Fruit fly (Drosophila melanogaster) whole organism, adult: Measurements from ENCODE around the gene CG4382.

Experiments used
- CG11617 ChIP-seq: fragments of 200-800 bp; sonication (Bioruptor generic); optimal IDR thresholded peaks from 2 replicates; lab custom pipeline; 2017; ENCODE audit warnings: mild to moderate bottlenecking, missing biosample characterization, missing genetic modification reagents, missing genetic modification characterization
- CG12768 ChIP-seq: fragments of 200-800 bp; sonication (Bioruptor generic); optimal IDR thresholded peaks from 2 replicates; lab custom pipeline; 2017; ENCODE audit warnings: missing biosample characterization, missing genetic modification characterization, mild to moderate bottlenecking, moderate library complexity, missing genetic modification reagents
- CG14711 ChIP-seq: fragments of 200-800 bp; sonication (Bioruptor generic); optimal IDR thresholded peaks from 2 replicates; lab custom pipeline; 2018; ENCODE audit warnings: missing biosample characterization, mild to moderate bottlenecking, missing genetic modification characterization, moderate library complexity
- CG1620 ChIP-seq: fragments of 200-800 bp; sonication (Bioruptor generic); optimal IDR thresholded peaks from 2 replicates; lab custom pipeline; 2016; ENCODE audit warnings: missing biosample characterization, missing genetic modification characterization
- CG33017 ChIP-seq: fragments of 200-800 bp; sonication (Bioruptor generic); optimal IDR thresholded peaks from 2 replicates; lab custom pipeline; 2018; ENCODE audit warnings: missing biosample characterization, mild to moderate bottlenecking, missing genetic modification characterization, moderate library complexity
- CG5204 ChIP-seq: fragments of 200-800 bp; sonication (Bioruptor generic); optimal IDR thresholded peaks from 2 replicates; lab custom pipeline; 2016; ENCODE audit warnings: missing biosample characterization, missing genetic modification characterization
- CG7045 ChIP-seq: fragments of 200-800 bp; sonication (Bioruptor generic); optimal IDR thresholded peaks from 2 replicates; lab custom pipeline; 2017; ENCODE audit warnings: missing biosample characterization, mild to moderate bottlenecking, missing genetic modification characterization
- CG7101 ChIP-seq: fragments of 200-800 bp; sonication (Bioruptor generic); optimal IDR thresholded peaks from 2 replicates; lab custom pipeline; 2018; ENCODE audit warnings: missing biosample characterization, mild to moderate bottlenecking, missing genetic modification characterization, moderate library complexity
- Clk ChIP-seq: fragments of 200-800 bp; sonication (Bioruptor generic); optimal IDR thresholded peaks from 2 replicates; lab custom pipeline; 2017; ENCODE audit warnings: missing biosample characterization, missing genetic modification characterization
- Crg-1 ChIP-seq: fragments of 200-800 bp; sonication (Bioruptor generic); optimal IDR thresholded peaks from 2 replicates; lab custom pipeline; 2016; ENCODE audit warnings: missing biosample characterization, missing genetic modification characterization
- Hr96 ChIP-seq: fragments of 200-800 bp; sonication (Bioruptor generic); optimal IDR thresholded peaks from 2 replicates; lab custom pipeline; 2016; ENCODE audit warnings: missing biosample characterization, missing genetic modification characterization
- Mnt ChIP-seq: fragments of 200-800 bp; sonication (Bioruptor generic); optimal IDR thresholded peaks from 2 replicates; lab custom pipeline; 2016; ENCODE audit warnings: missing biosample characterization, mild to moderate bottlenecking, missing genetic modification characterization
- bab1 ChIP-seq: fragments of 200-800 bp; sonication (Bioruptor generic); optimal IDR thresholded peaks from 3 replicates; lab custom pipeline; 2019; ENCODE audit warnings: missing biosample characterization, mild to moderate bottlenecking, missing genetic modification characterization, moderate library complexity
- cic ChIP-seq: fragments of 200-800 bp; sonication (Bioruptor generic); optimal IDR thresholded peaks from 2 replicates; lab custom pipeline; 2017; ENCODE audit warnings: missing biosample characterization, mild to moderate bottlenecking, missing genetic modification characterization, moderate library complexity
- cnc ChIP-seq, 2 experiments: fragments of >200 bp; optimal IDR thresholded peaks; 2 replicates each; lab custom pipeline; 2017
- kay ChIP-seq: fragments of 200-800 bp; sonication (Bioruptor generic); peaks from one replicate; lab custom pipeline; 2016; ENCODE audit warnings: missing biosample characterization, missing genetic modification characterization, borderline replicate concordance
- ovo ChIP-seq: fragments of 200-800 bp; sonication (Bioruptor generic); optimal IDR thresholded peaks from 2 replicates; lab custom pipeline; 2016; ENCODE audit warnings: missing biosample characterization, missing genetic modification characterization
- pad ChIP-seq: fragments of 200-800 bp; sonication (Bioruptor generic); optimal IDR thresholded peaks from 3 replicates; lab custom pipeline; 2017; ENCODE audit warnings: missing biosample characterization, missing genetic modification characterization, mild to moderate bottlenecking, moderate library complexity, missing genetic modification reagents
- tj ChIP-seq: fragments of 200-800 bp; sonication (Bioruptor generic); optimal IDR thresholded peaks from 3 replicates; lab custom pipeline; 2017; ENCODE audit warnings: missing biosample characterization, mild to moderate bottlenecking, missing genetic modification characterization, moderate library complexity
- toe ChIP-seq: fragments of 200-800 bp; sonication (Bioruptor generic); optimal IDR thresholded peaks from 2 replicates; lab custom pipeline; 2016; ENCODE audit warnings: missing biosample characterization, missing genetic modification characterization

The CG4382 gene

DNA sequence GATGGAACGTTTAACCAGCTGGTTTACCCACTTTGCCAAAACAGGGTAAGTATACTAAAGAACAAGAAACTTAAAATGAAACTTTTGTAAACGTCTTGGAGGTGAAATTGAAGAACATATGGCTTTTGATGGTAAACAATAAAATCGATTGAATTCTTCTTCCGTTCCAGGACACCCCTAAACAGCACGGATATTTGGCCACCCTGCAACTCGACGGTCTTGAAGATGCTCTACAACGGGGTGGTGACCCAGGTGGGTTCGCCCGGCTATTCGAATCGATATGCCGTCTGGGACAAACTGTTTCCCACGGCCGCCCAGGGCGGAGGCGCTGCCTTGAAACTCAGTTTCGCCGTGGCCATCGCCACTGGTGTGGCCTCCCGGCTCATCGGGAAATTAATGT, 9.5 kb downstream of the CG4382 start:
- TF ChIP-seq CG7045 (GFP tag; lab: Kevin White, UChicago) = no peak

- TF ChIP-seq Mnt (no peak), cnc (optimal IDR thresholded peaks at IDR 0.05; lab: Kevin White, UChicago) (no peak), CG1620 (no peak), CG11617 (GFP tag; lab: Kevin White, UChicago) (no peak)
Measured at dm6 chr2L:9589176-9589575, 11.5 kb downstream of the CG4382 start, which contains the start of gene CG3841. TSS of gene CG3841 (plus strand) at chr2L:9589476.

dm6 chr2L:9585942-9586341, 14.7 kb downstream of the CG4382 start:
- no peak for TF ChIP-seq Clk
- TF ChIP-seq toe (GFP tag; lab: Kevin White, UChicago) = no peak
- no peak for TF ChIP-seq CG33017 (tag; lab: Kevin White, UChicago)
- TF ChIP-seq CG7101 (tag; lab: Kevin White, UChicago) = no peak
- TF ChIP-seq pad (GFP tag; lab: Kevin White, UChicago) = no peak

dm6 chr2L:9584098-9584703, 16.5 kb downstream of the CG4382 start:
- no peak for TF ChIP-seq CG7045 (GFP tag; lab: Kevin White, UChicago)
- no peak for TF ChIP-seq Crg-1 (GFP tag; lab: Kevin White, UChicago)
- TF ChIP-seq CG5204 = no peak
- no peak for TF ChIP-seq CG11617 (GFP tag; lab: Kevin White, UChicago)
- no peak for TF ChIP-seq cnc (optimal IDR thresholded peaks at IDR 0.05; lab: Kevin White, UChicago)
- TF ChIP-seq CG7101 (tag; lab: Kevin White, UChicago) = no peak
- no peak for TF ChIP-seq CG33017 (tag; lab: Kevin White, UChicago)
- TF ChIP-seq Hr96 (GFP tag; lab: Kevin White, UChicago) = no peak

dm6 chr2L:9581582-9581981, 19.1 kb downstream of the CG4382 start, which contains the start of gene gcm:
TSS of gene gcm (minus strand) at chr2L:9581745.
- TF ChIP-seq cic (no peak), CG7045 (GFP tag; lab: Kevin White, UChicago) (no peak), Mnt (no peak), Hr96 (GFP tag; lab: Kevin White, UChicago) (no peak), tj (GFP tag; lab: Kevin White, UChicago) (no peak), Crg-1 (GFP tag; lab: Kevin White, UChicago) (no peak), Clk (no peak), CG7101 (tag; lab: Kevin White, UChicago) (no peak), cnc (optimal IDR thresholded peaks at IDR 0.05; lab: Kevin White, UChicago) (no peak), pad (GFP tag; lab: Kevin White, UChicago) (no peak), kay (no peak), bab1 (GFP tag; lab: Kevin White, UChicago) (no peak), CG14711 (no peak), CG33017 (tag; lab: Kevin White, UChicago) (no peak), CG12768 (no peak), CG1620 (no peak), CG5204 (no peak), CG11617 (GFP tag; lab: Kevin White, UChicago) (no peak), toe (GFP tag; lab: Kevin White, UChicago) (no peak), ovo (GFP tag; lab: Kevin White, UChicago) (no peak)

DNA sequence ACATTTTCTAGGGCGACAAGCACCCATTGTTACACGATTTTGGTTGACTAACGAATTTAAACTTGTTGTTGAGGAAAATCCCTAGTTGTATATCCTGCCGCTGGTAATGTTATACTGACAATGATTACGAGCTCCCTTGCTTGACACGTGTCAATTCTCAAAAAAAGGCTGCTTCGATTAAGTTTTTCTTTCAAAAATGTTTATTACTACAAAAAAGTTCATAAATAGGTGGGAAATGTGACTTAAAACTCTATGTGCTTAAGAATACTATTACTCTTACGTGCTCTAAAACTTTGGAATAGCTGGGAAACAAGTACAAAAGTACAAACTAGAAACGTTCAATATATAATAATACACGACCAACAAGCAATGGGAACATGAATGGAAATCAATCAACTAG, 21.1 kb downstream of the CG4382 start, which contains the start of gene CG31709:
Gene CG31709 (minus strand): TSS at position 101 of the 400 bp plus-strand sequence.
- TF ChIP-seq bab1 (GFP tag; lab: Kevin White, UChicago) = no peak
- TF ChIP-seq CG14711 = no peak
- no peak for TF ChIP-seq tj (GFP tag; lab: Kevin White, UChicago)
- no peak for TF ChIP-seq cnc (optimal IDR thresholded peaks at IDR 0.05; lab: Kevin White, UChicago)
- TF ChIP-seq CG5204 = no peak
- TF ChIP-seq CG12768 = no peak
- TF ChIP-seq kay = no peak
- TF ChIP-seq cic = no peak
- TF ChIP-seq ovo (GFP tag; lab: Kevin White, UChicago) = no peak
- no peak for TF ChIP-seq Clk
- TF ChIP-seq CG11617 (GFP tag; lab: Kevin White, UChicago) = no peak
- TF ChIP-seq CG33017 (tag; lab: Kevin White, UChicago) = no peak

DNA sequence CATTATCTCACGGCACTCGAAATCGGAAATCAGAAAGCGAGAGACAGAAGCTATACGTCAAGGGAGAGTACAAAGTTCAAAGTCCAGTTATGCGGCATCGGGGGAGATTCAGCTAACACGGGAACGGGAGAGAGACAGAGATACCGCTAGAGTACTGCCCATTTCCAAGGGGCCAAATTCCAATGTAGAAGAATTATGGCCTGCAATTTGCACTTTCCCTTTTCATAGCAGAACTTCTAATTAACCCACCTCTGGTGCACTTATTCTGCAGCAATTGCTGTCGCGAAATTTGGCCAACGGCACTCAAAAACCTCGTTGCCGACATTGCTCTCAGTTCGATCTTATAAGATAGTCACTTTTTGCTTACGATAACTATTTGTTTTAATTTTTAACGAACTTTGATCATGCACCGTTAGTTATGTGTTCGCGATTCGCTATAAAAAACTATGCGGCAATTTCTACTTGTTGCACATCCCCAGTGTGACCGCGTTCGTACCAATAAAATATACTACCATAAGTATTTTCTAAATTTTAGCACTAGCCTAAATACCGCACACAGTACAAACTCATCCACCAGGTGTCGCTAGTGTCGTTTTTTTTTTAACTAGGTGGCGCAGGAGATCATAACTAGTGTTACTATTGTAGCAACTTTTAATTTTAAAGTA, 24.3 kb downstream of the CG4382 start, which contains the start of gene Mtpalpha:
Gene Mtpalpha (minus strand): TSS at position 501 of the 665 bp plus-strand sequence.
- TF ChIP-seq CG7101 (tag; lab: Kevin White, UChicago) (peak; percentile 7), CG33017 (tag; lab: Kevin White, UChicago) (peak; percentile 37), CG12768 (peak; percentile 98), bab1 (GFP tag; lab: Kevin White, UChicago) (peak; percentile 85), toe (GFP tag; lab: Kevin White, UChicago) (peak; percentile 85), cnc (optimal IDR thresholded peaks at IDR 0.05; lab: Kevin White, UChicago) (no peak), Crg-1 (GFP tag; lab: Kevin White, UChicago) (peak; percentile 57), Clk (peak; percentile 57), CG14711 (no peak), kay (peak; percentile 79), Hr96 (GFP tag; lab: Kevin White, UChicago) (peak; percentile 87), pad (GFP tag; lab: Kevin White, UChicago) (peak; percentile 15), CG11617 (GFP tag; lab: Kevin White, UChicago) (peak; percentile 84), CG5204 (peak; percentile 72), CG7045 (GFP tag; lab: Kevin White, UChicago) (peak; percentile 75), ovo (GFP tag; lab: Kevin White, UChicago) (peak; percentile 48), tj (GFP tag; lab: Kevin White, UChicago) (peak; percentile 77), cic (peak; percentile 36), Mnt (peak; percentile 28), CG1620 (peak; percentile 35)
